Fruit fly (Drosophila melanogaster): Measurements from ENCODE around the gene CG5078.

dm6 chr3L:20467433-20467832, 38.4 kb upstream of the CG5078 start:
- TF ChIP-seq CTCF (optimal IDR thresholded peaks at IDR 0.05), result no peak
- no peak for TF ChIP-seq CG8478 (optimal IDR thresholded peaks at IDR 0.05)
